Fruit fly (Drosophila melanogaster): Measurements from ENCODE around the gene GATAd.

The GATAd gene

dm6 chr2L:10292066-10292560 is 41.4 kb upstream of the GATAd start, which contains the start of gene Ufd4 (continued):
- TF ChIP-seq Mad (GFP tag; optimal IDR thresholded peaks at IDR 0.05) (peak; percentile 13), CG18764 (GFP tag; optimal IDR thresholded peaks at IDR 0.05) (peak; percentile 50), Side (GFP tag; optimal IDR thresholded peaks at IDR 0.05) (peak; percentile 59), Ptx1 (GFP tag; IDR thresholded peaks at IDR 0.05) (no peak), danr (GFP tag; IDR thresholded peaks at IDR 0.05) (no peak), CG6272 (GFP tag; IDR thresholded peaks at IDR 0.05) (no peak), CG4707 (GFP tag; optimal IDR thresholded peaks at IDR 0.05) (no peak), dm (GFP tag; optimal IDR thresholded peaks at IDR 0.05) (peak; percentile 8), Stat92E (GFP tag; optimal IDR thresholded peaks at IDR 0.05) (peak in 1 of 3 experiments; percentile 69), B-H2 (GFP tag; optimal IDR thresholded peaks at IDR 0.05) (peak; percentile 48), CG7839 (tag; optimal IDR thresholded peaks at IDR 0.05) (no peak), cad (GFP tag; optimal IDR thresholded peaks at IDR 0.05) (no peak), H15 (GFP tag; IDR thresholded peaks at IDR 0.05) (no peak), CG6683 (GFP tag; optimal IDR thresholded peaks at IDR 0.05) (peak; percentile 24), abd-A (tag; optimal IDR thresholded peaks at IDR 0.05) (no peak), crp (GFP tag; optimal IDR thresholded peaks at IDR 0.05) (no peak), CG16813 (GFP tag; IDR thresholded peaks at IDR 0.05; ENCODE audit: partially characterized antibody) (peak; percentile 40; the same call in 2 of the 3 replicates), gsb (GFP tag; IDR thresholded peaks at IDR 0.05) (no peak), CG10543 (GFP tag; optimal IDR thresholded peaks at IDR 0.05) (no peak), CG6765 (GFP tag; optimal IDR thresholded peaks at IDR 0.05) (peak; percentile 57), ac (GFP tag; optimal IDR thresholded peaks at IDR 0.05) (no peak), CG7987 (GFP tag; optimal IDR thresholded peaks at IDR 0.05) (peak; percentile 43), rib (GFP tag; IDR thresholded peaks at IDR 0.05) (peak; percentile 25; the same call in 1 of the 2 replicates), Hand (GFP tag; optimal IDR thresholded peaks at IDR 0.05) (peak; percentile 81), hbn (GFP tag; IDR thresholded peaks at IDR 0.05; ENCODE audit: partially characterized antibody) (no peak; the same call in 1 of the 2 replicates), Ssrp (tag; optimal IDR thresholded peaks at IDR 0.05) (peak; percentile 68), HLHmδ (GFP tag; optimal IDR thresholded peaks at IDR 0.05) (no peak), Ets65A (GFP tag) (no peak), YL-1 (GFP tag; optimal IDR thresholded peaks at IDR 0.05) (peak; percentile 37), gcm2 (GFP tag; optimal IDR thresholded peaks at IDR 0.05) (peak; percentile 56), Dbx (GFP tag; IDR thresholded peaks at IDR 0.05) (peak; percentile 68; the same call in 1 of the 3 replicates), HLH3B (GFP tag; IDR thresholded peaks at IDR 0.05) (peak; percentile 74; the same call in 1 of the 2 replicates), nerfin-2 (GFP tag; IDR thresholded peaks at IDR 0.05; ENCODE audit: partially characterized antibody) (no peak), Trl (optimal IDR thresholded peaks at IDR 0.05) (no peak), Trl (GFP tag; optimal IDR thresholded peaks at IDR 0.05) (peak; percentile 69), CG14710 (tag; optimal IDR thresholded peaks at IDR 0.05) (peak; percentile 66), Dll (GFP tag; IDR thresholded peaks at IDR 0.05; ENCODE audit: partially characterized antibody) (peak; percentile 56; the same call in 2 of the 4 replicates), H2.0 (GFP tag; IDR thresholded peaks at IDR 0.05) (peak; percentile 32; the same call in 1 of the 2 replicates), chn (GFP tag; optimal IDR thresholded peaks at IDR 0.05) (peak; percentile 72), CG8388 (GFP tag; optimal IDR thresholded peaks at IDR 0.05) (peak; percentile 49), Sox102F (GFP tag; optimal IDR thresholded peaks at IDR 0.05) (no peak), CG3838 (GFP tag; optimal IDR thresholded peaks at IDR 0.05) (no peak), Sry-δ (GFP tag; optimal IDR thresholded peaks at IDR 0.05) (peak; percentile 87), CG1603 (tag; optimal IDR thresholded peaks at IDR 0.05) (no peak), aop (GFP tag; IDR thresholded peaks at IDR 0.05) (no peak), schlank (tag; optimal IDR thresholded peaks at IDR 0.05) (no peak), CG3163 (GFP tag; optimal IDR thresholded peaks at IDR 0.05) (peak; percentile 34), chm (GFP tag; IDR thresholded peaks at IDR 0.05) (no peak), CG17802 (tag; optimal IDR thresholded peaks at IDR 0.05) (no peak)

Data from whole organism, embryonic.